Worm (Caenorhabditis elegans) whole organism, mixed stage, embryonic: ENCODE results near the gene Y46H3D.8.

ENCODE experiments used
- M03D4.4 ChIP-seq: sonication (generic microtip); optimal IDR thresholded peaks from 2 replicates; lab custom pipeline; 2017; ENCODE audit warnings: mild to moderate bottlenecking, missing genetic modification characterization, missing compliant biosample characterization
- bed-3 ChIP-seq: fragments of 200-800 bp; sonication (Bioruptor generic); optimal IDR thresholded peaks from 3 replicates; lab custom pipeline; 2018; ENCODE audit warnings: mild to moderate bottlenecking, missing genetic modification characterization, moderate library complexity, missing compliant biosample characterization
- blmp-1 ChIP-seq: fragments of 150-350 bp; optimal IDR thresholded peaks from 2 replicates; lab custom pipeline; 2014; ENCODE audit warnings: missing biosample characterization, missing genetic modification characterization
- ceh-39 ChIP-seq: fragments of 150-350 bp; optimal IDR thresholded peaks from 2 replicates; lab custom pipeline; 2014; ENCODE audit warnings: missing biosample characterization, missing genetic modification characterization
- ceh-43 ChIP-seq: fragments of 200-800 bp; sonication (Bioruptor generic); optimal IDR thresholded peaks from 2 replicates; lab custom pipeline; 2018; ENCODE audit warnings: mild to moderate bottlenecking, missing genetic modification characterization, moderate library complexity, missing compliant biosample characterization
- ceh-83 ChIP-seq: fragments of 200-800 bp; sonication (Bioruptor generic); optimal IDR thresholded peaks from 2 replicates; lab custom pipeline; 2018; ENCODE audit warnings: mild to moderate bottlenecking, missing genetic modification characterization, missing compliant biosample characterization
- ces-1 ChIP-seq: fragments of 150-350 bp; optimal IDR thresholded peaks from 2 replicates; lab custom pipeline; 2014; ENCODE audit warnings: missing biosample characterization, missing genetic modification reagents, missing genetic modification characterization
- cnd-1 ChIP-seq: fragments of 200-800 bp; sonication (Bioruptor generic); optimal IDR thresholded peaks from 2 replicates; lab custom pipeline; 2018; ENCODE audit warnings: mild to moderate bottlenecking, missing genetic modification characterization, missing compliant biosample characterization
- drap-1 ChIP-seq: fragments of 200-800 bp; sonication (Bioruptor generic); optimal IDR thresholded peaks from 3 replicates; lab custom pipeline; 2018; ENCODE audit warnings: mild to moderate bottlenecking, missing genetic modification characterization, missing compliant biosample characterization
- elt-1 ChIP-seq: sonication (generic microtip); optimal IDR thresholded peaks from 2 replicates; lab custom pipeline; 2017; ENCODE audit warnings: missing genetic modification characterization, mild to moderate bottlenecking, missing compliant biosample characterization, antibody characterized with exemption, moderate library complexity, borderline replicate concordance; ENCODE audit not compliant: insufficient read depth
- elt-3 ChIP-seq: fragments of 150-350 bp; optimal IDR thresholded peaks from 2 replicates; lab custom pipeline; 2014; ENCODE audit warnings: missing biosample characterization, missing genetic modification characterization
- flh-1 ChIP-seq: fragments of 200-800 bp; sonication (Bioruptor generic); optimal IDR thresholded peaks from 2 replicates; lab custom pipeline; 2018; ENCODE audit warnings: mild to moderate bottlenecking, missing genetic modification characterization, moderate library complexity, missing compliant biosample characterization
- hlh-1 ChIP-seq: fragments of 150-350 bp; optimal IDR thresholded peaks from 2 replicates; lab custom pipeline; 2014; ENCODE audit warnings: missing biosample characterization, missing genetic modification reagents, missing genetic modification characterization
- lin-13 ChIP-seq: fragments of 150-350 bp; optimal IDR thresholded peaks from 2 replicates; lab custom pipeline; 2014; ENCODE audit warnings: missing biosample characterization, missing genetic modification characterization
- lin-32 ChIP-seq: fragments of 200-800 bp; sonication (Bioruptor generic); optimal IDR thresholded peaks from 2 replicates; lab custom pipeline; 2018; ENCODE audit warnings: mild to moderate bottlenecking, missing genetic modification characterization, missing compliant biosample characterization
- lsy-2 ChIP-seq: fragments of 150-350 bp; optimal IDR thresholded peaks from 2 replicates; lab custom pipeline; 2014; ENCODE audit warnings: missing biosample characterization, missing genetic modification characterization
- mab-5 ChIP-seq: fragments of 150-350 bp; optimal IDR thresholded peaks from 2 replicates; lab custom pipeline; 2014; ENCODE audit warnings: missing biosample characterization, missing genetic modification characterization
- mls-2 ChIP-seq: sonication (generic microtip); optimal IDR thresholded peaks from 2 replicates; lab custom pipeline; 2016; ENCODE audit warnings: mild to moderate bottlenecking, missing genetic modification characterization, moderate library complexity, missing compliant biosample characterization
- nhr-12 ChIP-seq: fragments of 150-350 bp; optimal IDR thresholded peaks from 2 replicates; lab custom pipeline; 2014; ENCODE audit warnings: missing biosample characterization, missing genetic modification characterization
- nhr-2 ChIP-seq: fragments of 150-350 bp; optimal IDR thresholded peaks from 2 replicates; lab custom pipeline; 2014; ENCODE audit warnings: missing biosample characterization, missing genetic modification characterization
- nhr-28 ChIP-seq: fragments of 150-350 bp; optimal IDR thresholded peaks from 2 replicates; lab custom pipeline; 2014; ENCODE audit warnings: missing biosample characterization, missing genetic modification characterization
- nhr-76 ChIP-seq: sonication (generic microtip); optimal IDR thresholded peaks from 2 replicates; lab custom pipeline; 2017; ENCODE audit warnings: missing biosample characterization, missing genetic modification characterization
- pha-4 ChIP-seq: fragments of 150-350 bp; optimal IDR thresholded peaks from 2 replicates; lab custom pipeline; 2018; ENCODE audit warnings: missing biosample characterization, missing genetic modification reagents, missing genetic modification characterization
- sem-2 ChIP-seq: fragments of 200-800 bp; sonication (Bioruptor generic); optimal IDR thresholded peaks from 2 replicates; lab custom pipeline; 2018; ENCODE audit warnings: mild to moderate bottlenecking, missing genetic modification characterization, missing compliant biosample characterization
- snpc-4 ChIP-seq: fragments of 150-350 bp; optimal IDR thresholded peaks from 2 replicates; lab custom pipeline; 2014; ENCODE audit warnings: missing biosample characterization, missing genetic modification characterization
- sptf-1 ChIP-seq: sonication (generic microtip); optimal IDR thresholded peaks from 2 replicates; lab custom pipeline; 2017; ENCODE audit warnings: mild to moderate bottlenecking, missing genetic modification characterization, moderate library complexity, missing compliant biosample characterization
- tbx-8 ChIP-seq: fragments of 200-800 bp; sonication (Bioruptor generic); optimal IDR thresholded peaks from 2 replicates; lab custom pipeline; 2018; ENCODE audit warnings: mild to moderate bottlenecking, missing genetic modification characterization, moderate library complexity, missing compliant biosample characterization
- unc-120 ChIP-seq: sonication (generic microtip); optimal IDR thresholded peaks from 2 replicates; lab custom pipeline; 2017; ENCODE audit warnings: missing genetic modification characterization, missing compliant biosample characterization; ENCODE audit not compliant: poor library complexity, severe bottlenecking
- unc-62 ChIP-seq: fragments of 150-350 bp; optimal IDR thresholded peaks from 2 replicates; lab custom pipeline; 2014; ENCODE audit warnings: missing biosample characterization, missing genetic modification reagents, missing genetic modification characterization
- zip-8 ChIP-seq: fragments of 150-350 bp; optimal IDR thresholded peaks from 2 replicates; lab custom pipeline; 2014; ENCODE audit warnings: missing biosample characterization, missing genetic modification characterization
- ztf-11 ChIP-seq: fragments of 150-350 bp; optimal IDR thresholded peaks from 2 replicates; lab custom pipeline; 2014; ENCODE audit warnings: missing biosample characterization, missing genetic modification characterization

Y46H3D.8 gene

ce11 chrV:1623429-1623828, 7.6 kb downstream of the Y46H3D.8 start:
- TF ChIP-seq ceh-83 (GFP tag; lab: Kevin White, UChicago): no peak
- no peak for TF ChIP-seq lin-13 (tag; lab: Kevin White, UChicago)
- TF ChIP-seq hlh-1 (tag; lab: Kevin White, UChicago): no peak
- no peak for TF ChIP-seq elt-1
- no peak for TF ChIP-seq elt-3 (tag; lab: Kevin White, UChicago)
- no peak for TF ChIP-seq bed-3 (GFP tag; lab: Kevin White, UChicago)
- no peak for TF ChIP-seq nhr-76 (tag; lab: Kevin White, UChicago)
- TF ChIP-seq nhr-2 (tag; lab: Kevin White, UChicago): no peak
- no peak for TF ChIP-seq nhr-12 (tag; lab: Kevin White, UChicago)
- TF ChIP-seq nhr-28: no peak
- TF ChIP-seq zip-8 (tag; lab: Kevin White, UChicago): no peak
- no peak for TF ChIP-seq flh-1
- no peak for TF ChIP-seq snpc-4 (tag; lab: Kevin White, UChicago)
- TF ChIP-seq M03D4.4: no peak
- no peak for TF ChIP-seq pha-4 (tag; lab: Kevin White, UChicago)
- no peak for TF ChIP-seq sptf-1 (tag; lab: Kevin White, UChicago)
- no peak for TF ChIP-seq mls-2 (tag; lab: Kevin White, UChicago)
- no peak for TF ChIP-seq mab-5
- TF ChIP-seq ceh-39 (tag; lab: Kevin White, UChicago): no peak

ce11 chrV:1621494-1621893, 9.6 kb downstream of the Y46H3D.8 start, which contains the start of gene nhr-117:
TSS of gene nhr-117 (minus strand) at chrV:1621520.
- TF ChIP-seq mls-2 (tag; lab: Kevin White, UChicago) (no peak), nhr-2 (tag; lab: Kevin White, UChicago) (no peak), drap-1 (GFP tag; lab: Kevin White, UChicago) (no peak), snpc-4 (tag; lab: Kevin White, UChicago) (no peak), ceh-43 (GFP tag; lab: Kevin White, UChicago) (no peak), elt-3 (tag; lab: Kevin White, UChicago) (no peak), blmp-1 (tag; lab: Kevin White, UChicago) (no peak), ztf-11 (no peak), elt-1 (no peak), lin-32 (no peak)

- TF ChIP-seq ces-1 (GFP tag; lab: Kevin White, UChicago) (no peak), lin-32 (no peak), lin-13 (tag; lab: Kevin White, UChicago) (no peak), unc-120 (tag; lab: Kevin White, UChicago) (no peak), tbx-8 (GFP tag; lab: Kevin White, UChicago) (no peak), hlh-1 (tag; lab: Kevin White, UChicago) (no peak)
Observed at ce11 chrV:1620537-1620936, 10.5 kb downstream of the Y46H3D.8 start.

ce11 chrV:1618760-1619159, 12.3 kb downstream of the Y46H3D.8 start, which contains the start of gene nhr-179:
TSS of gene nhr-179 (minus strand) at chrV:1618860.
- TF ChIP-seq ceh-83 (GFP tag; lab: Kevin White, UChicago) (no peak), zip-8 (tag; lab: Kevin White, UChicago) (no peak), unc-62 (no peak), nhr-28 (no peak), lsy-2 (no peak), nhr-12 (tag; lab: Kevin White, UChicago) (no peak), ces-1 (GFP tag; lab: Kevin White, UChicago) (no peak), sem-2 (GFP tag; lab: Kevin White, UChicago) (no peak), mls-2 (tag; lab: Kevin White, UChicago) (no peak), hlh-1 (tag; lab: Kevin White, UChicago) (no peak), mab-5 (no peak), pha-4 (tag; lab: Kevin White, UChicago) (no peak)
- TF ChIP-seq, all 35 proteins: peak for 0

ce11 chrV:1614726-1615125, 16.3 kb downstream of the Y46H3D.8 start, which contains the start of gene srbc-41:
TSS of gene srbc-41 (minus strand) at chrV:1614826.
- TF ChIP-seq cnd-1 (tag; lab: Kevin White, UChicago): no peak
- TF ChIP-seq, all 35 proteins: peak for 0
